Worm (Caenorhabditis elegans): ENCODE results near the gene C25F9.15.

Gene C25F9.15

DNA sequence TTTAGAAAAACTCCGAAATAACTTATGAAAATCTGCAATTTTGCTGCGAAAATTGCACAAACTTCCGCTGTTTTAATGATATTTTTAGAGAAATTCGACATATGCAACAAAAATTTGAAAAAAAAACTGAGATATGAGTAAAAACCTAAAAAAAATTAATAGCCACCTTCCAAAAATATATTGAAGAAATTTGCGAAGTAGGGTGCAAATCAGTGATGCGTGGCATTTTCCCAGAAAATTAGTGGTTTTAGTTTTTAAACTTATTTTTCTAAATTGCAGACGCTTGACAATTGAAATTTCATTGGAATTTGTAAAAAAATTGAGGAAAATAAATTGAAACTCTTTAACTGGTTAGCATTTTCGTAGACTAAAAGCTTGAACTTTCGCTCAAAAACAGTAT lies 19.1 kb upstream of the C25F9.15 start, which contains the start of gene C25F9.13:
TSS of gene C25F9.13 (minus strand) at position 101 of the 400 bp plus-strand sequence.
- TF ChIP-seq daf-19 (GFP tag; conservative IDR thresholded peaks at IDR 0.05) = no peak
- no peak for TF ChIP-seq Y105C5A.15 (GFP tag; IDR thresholded peaks at IDR 0.05)
- TF ChIP-seq mdl-1 (tag; optimal IDR thresholded peaks at IDR 0.05) = no peak
- TF ChIP-seq nhr-102 (tag; optimal IDR thresholded peaks at IDR 0.05) = no peak
- TF ChIP-seq Y48G9A.11 (GFP tag; IDR thresholded peaks at IDR 0.05) = no peak
- no peak for TF ChIP-seq nhr-111 (GFP tag; optimal IDR thresholded peaks at IDR 0.05)
- TF ChIP-seq Y75B8A.6 (GFP tag; IDR thresholded peaks at IDR 0.05) = no peak
- no peak for TF ChIP-seq fos-1 (tag; optimal IDR thresholded peaks at IDR 0.05)
- no peak for TF ChIP-seq daf-16 (GFP tag; optimal IDR thresholded peaks at IDR 0.05)
- no peak for TF ChIP-seq daf-16 (tag; optimal IDR thresholded peaks at IDR 0.05)
- no peak for TF ChIP-seq madf-9 (GFP tag; conservative IDR thresholded peaks at IDR 0.05)
- TF ChIP-seq dmd-8 (GFP tag; IDR thresholded peaks at IDR 0.05) = no peak
- TF ChIP-seq ctbp-1 (GFP tag; IDR thresholded peaks at IDR 0.05) = no peak
- TF ChIP-seq egl-43 (GFP tag; IDR thresholded peaks at IDR 0.05) = no peak
- no peak for TF ChIP-seq lin-38 (GFP tag; IDR thresholded peaks at IDR 0.05)
- no peak for TF ChIP-seq ZK546.5 (tag; optimal IDR thresholded peaks at IDR 0.05)
- no peak for TF ChIP-seq ceh-82 (tag; optimal IDR thresholded peaks at IDR 0.05)
- TF ChIP-seq hlh-30 (tag; optimal IDR thresholded peaks at IDR 0.05; ENCODE audit: insufficient read depth) = no peak
- TF ChIP-seq skn-1 (tag; optimal IDR thresholded peaks at IDR 0.05) = no peak
- no peak for TF ChIP-seq lin-29 (GFP tag; IDR thresholded peaks at IDR 0.05)
- no peak for TF ChIP-seq nhr-10 (tag; optimal IDR thresholded peaks at IDR 0.05)

DNA sequence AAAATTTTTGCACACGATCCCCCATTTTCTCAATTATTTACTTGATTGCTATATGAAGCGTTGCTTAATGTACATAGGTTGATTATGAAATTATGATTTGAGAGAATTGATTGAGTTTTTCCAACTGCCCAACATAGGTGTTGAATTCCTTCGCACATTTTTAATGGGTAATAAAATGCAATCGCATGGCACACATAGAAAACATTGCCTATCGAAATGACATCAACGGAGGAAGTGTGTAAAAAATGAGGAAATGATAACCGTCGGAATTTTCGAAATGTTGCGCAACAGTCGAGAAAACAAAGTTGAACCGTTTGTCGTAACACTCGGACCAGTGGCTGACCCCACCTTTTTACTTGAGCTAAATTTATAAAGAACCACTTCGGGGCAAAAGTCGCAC lies 18.7 kb upstream of the C25F9.15 start:
- TF ChIP-seq zip-2 (tag; optimal IDR thresholded peaks at IDR 0.05) = peak; percentile 3
- peak; percentile 92 for TF ChIP-seq php-3 (GFP tag; IDR thresholded peaks at IDR 0.05)

DNA sequence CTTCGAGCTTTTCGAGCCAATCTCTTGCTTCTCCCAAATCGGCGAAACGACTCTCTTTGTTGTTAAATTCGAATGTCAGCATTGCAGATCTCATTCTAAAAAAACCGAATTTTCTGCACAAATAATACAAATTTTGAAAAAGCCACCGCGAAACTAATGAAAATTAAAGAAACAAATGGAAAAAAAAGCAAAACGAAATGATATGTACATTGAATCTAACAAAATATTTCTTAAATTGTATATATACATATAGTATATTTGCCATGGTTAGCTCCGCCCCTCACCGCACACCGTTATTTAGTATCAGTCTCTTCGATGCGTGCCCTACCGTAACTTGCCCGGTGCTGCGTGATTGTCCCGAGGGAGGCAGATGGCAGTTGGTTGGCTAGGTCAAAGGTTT lies 17.3 kb upstream of the C25F9.15 start, which contains the start of gene srw-86:
TSS of gene srw-86 (minus strand) at position 101 of the 400 bp plus-strand sequence.
- TF ChIP-seq dmd-9 (GFP tag; IDR thresholded peaks at IDR 0.05) = no peak
- TF ChIP-seq set-16 (GFP tag; IDR thresholded peaks at IDR 0.05) = no peak
- no peak for TF ChIP-seq sdz-12 (GFP tag; optimal IDR thresholded peaks at IDR 0.05)
- TF ChIP-seq ces-1 (GFP tag; optimal IDR thresholded peaks at IDR 0.05) = no peak
- TF ChIP-seq daf-8 (GFP tag; IDR thresholded peaks at IDR 0.05) = no peak
- TF ChIP-seq nhr-237 (tag; optimal IDR thresholded peaks at IDR 0.05) = no peak
- no peak for TF ChIP-seq nhr-41 (GFP tag; IDR thresholded peaks at IDR 0.05)
- no peak for TF ChIP-seq php-3 (GFP tag; IDR thresholded peaks at IDR 0.05)
- no peak for TF ChIP-seq dpl-1 (GFP tag; optimal IDR thresholded peaks at IDR 0.05)
- no peak for TF ChIP-seq nhr-6 (tag; optimal IDR thresholded peaks at IDR 0.05)
- no peak for TF ChIP-seq lin-13 (GFP tag; optimal IDR thresholded peaks at IDR 0.05)
- TF ChIP-seq arid-1 (GFP tag; conservative IDR thresholded peaks at IDR 0.05) = no peak
- TF ChIP-seq mxl-2 (GFP tag; conservative IDR thresholded peaks at IDR 0.05) = no peak
- TF ChIP-seq nhr-77 (tag; optimal IDR thresholded peaks at IDR 0.05) = no peak
- no peak for TF ChIP-seq nhr-25 (tag; optimal IDR thresholded peaks at IDR 0.05; ENCODE audit: borderline replicate concordance, insufficient read depth)
- no peak for TF ChIP-seq nhr-10 (tag; optimal IDR thresholded peaks at IDR 0.05)
- no peak for TF ChIP-seq zfp-3 (GFP tag; conservative IDR thresholded peaks at IDR 0.05)
- TF ChIP-seq mes-2 (tag; optimal IDR thresholded peaks at IDR 0.05; ENCODE audit: poor library complexity, severe bottlenecking) = no peak
- no peak for TF ChIP-seq pha-4 (GFP tag; IDR thresholded peaks at IDR 0.05)
- TF ChIP-seq pha-4 (tag; optimal IDR thresholded peaks at IDR 0.05) = no peak
- no peak for TF ChIP-seq hlh-11 (tag; optimal IDR thresholded peaks at IDR 0.05)

Data from whole organism, L4 larva.